Fruit fly (Drosophila melanogaster): ENCODE measurements around the gene Sgs3.
A peak's percentile ranks its signal among the peaks of the same experiment; 100 is the strongest.

Gene Sgs3

DNA sequence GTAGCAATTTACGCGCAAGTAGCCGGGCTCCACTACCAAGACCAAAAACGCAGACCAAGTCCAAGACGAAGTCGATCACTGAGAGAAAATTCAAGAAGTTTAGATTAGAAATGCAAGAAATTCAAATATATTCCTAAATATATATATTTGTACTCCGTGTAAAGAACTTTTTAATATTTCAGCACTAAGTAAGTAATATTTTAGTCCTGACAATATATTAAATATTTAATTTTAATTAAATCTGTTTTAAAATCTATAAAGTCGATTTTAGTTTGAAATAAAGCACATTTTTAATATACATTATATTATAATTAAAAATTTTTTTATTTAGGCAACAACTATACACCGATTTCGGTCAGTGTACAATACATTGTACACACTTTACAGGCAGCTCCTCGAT is 45.0 kb upstream of the Sgs3 start (continued):
- TF ChIP-seq phol (tag; optimal IDR thresholded peaks at IDR 0.05) = peak; percentile 45
- TF ChIP-seq gsb-n (tag; optimal IDR thresholded peaks at IDR 0.05) = peak; percentile 38
- peak; percentile 43; the same call in 1 of the 2 replicates for TF ChIP-seq CG6689 (GFP tag; IDR thresholded peaks at IDR 0.05)
- peak; percentile 19 for TF ChIP-seq CG15601 (tag; optimal IDR thresholded peaks at IDR 0.05)
- 0 out of 2 replicates have a peak, but pooled peaks have one; percentile 12 for TF ChIP-seq wor (GFP tag; IDR thresholded peaks at IDR 0.05)
- TF ChIP-seq CG10147 (GFP tag; optimal IDR thresholded peaks at IDR 0.05) = peak; percentile 18
- TF ChIP-seq ssp (GFP tag; IDR thresholded peaks at IDR 0.05) = 0 out of 2 replicates have a peak, but pooled peaks have one; percentile 16
- TF ChIP-seq Six4 (GFP tag; optimal IDR thresholded peaks at IDR 0.05) = no peak
- peak; percentile 21 for TF ChIP-seq tap (tag; optimal IDR thresholded peaks at IDR 0.05)
- TF ChIP-seq fd96Cb (tag; optimal IDR thresholded peaks at IDR 0.05) = peak; percentile 17
- TF ChIP-seq CG9727 (GFP tag; optimal IDR thresholded peaks at IDR 0.05) = peak; percentile 59
- TF ChIP-seq CG8924 (tag; optimal IDR thresholded peaks at IDR 0.05) = peak; percentile 61
- peak in 1 of 2 experiments; percentile 31 for TF ChIP-seq bsh (GFP tag; optimal IDR thresholded peaks at IDR 0.05)
- TF ChIP-seq PHDP (tag; optimal IDR thresholded peaks at IDR 0.05) = peak; percentile 45
- peak; percentile 72 for TF ChIP-seq CG11504 (tag; optimal IDR thresholded peaks at IDR 0.05)
- TF ChIP-seq D (optimal IDR thresholded peaks at IDR 0.05) = no peak
- peak; percentile 23 for TF ChIP-seq D (GFP tag; optimal IDR thresholded peaks at IDR 0.05)
- peak; percentile 67 for TF ChIP-seq CG2712 (tag; optimal IDR thresholded peaks at IDR 0.05)
- TF ChIP-seq eyg (GFP tag; optimal IDR thresholded peaks at IDR 0.05) = no peak
- peak; percentile 0 for TF ChIP-seq CG4424 (GFP tag; optimal IDR thresholded peaks at IDR 0.05)
- TF ChIP-seq Fer1 (GFP tag; optimal IDR thresholded peaks at IDR 0.05) = peak; percentile 43
- TF ChIP-seq CG13424 (tag; optimal IDR thresholded peaks at IDR 0.05) = peak; percentile 48
- TF ChIP-seq Deaf1 (tag; optimal IDR thresholded peaks at IDR 0.05) = peak; percentile 39
- peak; percentile 41 for TF ChIP-seq Blimp-1 (GFP tag; optimal IDR thresholded peaks at IDR 0.05)
- peak; percentile 74 for TF ChIP-seq CG7556 (GFP tag; optimal IDR thresholded peaks at IDR 0.05)
- TF ChIP-seq row (GFP tag; IDR thresholded peaks at IDR 0.05) = 0 out of 3 replicates have a peak, but pooled peaks have one; percentile 21
- TF ChIP-seq CG2678 (tag; optimal IDR thresholded peaks at IDR 0.05) = peak; percentile 71
- no peak for TF ChIP-seq Dfd (GFP tag; optimal IDR thresholded peaks at IDR 0.05)
- peak; percentile 45 for TF ChIP-seq lab (GFP tag; optimal IDR thresholded peaks at IDR 0.05)
- TF ChIP-seq CG15269 (tag; optimal IDR thresholded peaks at IDR 0.05) = peak; percentile 41
- peak; percentile 76 for TF ChIP-seq gem (tag; optimal IDR thresholded peaks at IDR 0.05)
- TF ChIP-seq cwo (GFP tag; optimal IDR thresholded peaks at IDR 0.05) = peak; percentile 14
- TF ChIP-seq CG9437 (GFP tag; optimal IDR thresholded peaks at IDR 0.05) = peak; percentile 49
- TF ChIP-seq Camta (GFP tag; optimal IDR thresholded peaks at IDR 0.05) = no peak
- TF ChIP-seq ems (GFP tag; optimal IDR thresholded peaks at IDR 0.05) = no peak
- no peak for TF ChIP-seq HLH4C (GFP tag; IDR thresholded peaks at IDR 0.05; ENCODE audit: partially characterized antibody)
- TF ChIP-seq Dip2 (GFP tag; IDR thresholded peaks at IDR 0.05) = no peak
- TF ChIP-seq CG18599 (GFP tag; optimal IDR thresholded peaks at IDR 0.05) = peak; percentile 49
- no peak for TF ChIP-seq ash1 (GFP tag; optimal IDR thresholded peaks at IDR 0.05)
- TF ChIP-seq CG10274 (GFP tag; optimal IDR thresholded peaks at IDR 0.05) = no peak
- 0 out of 2 replicates have a peak, but pooled peaks have one; percentile 22 for TF ChIP-seq Ptx1 (GFP tag; IDR thresholded peaks at IDR 0.05)
- peak; percentile 39 for TF ChIP-seq D19A (tag; optimal IDR thresholded peaks at IDR 0.05)
- peak; percentile 28 for TF ChIP-seq CG10209 (GFP tag; optimal IDR thresholded peaks at IDR 0.05)
- TF ChIP-seq Ets65A (GFP tag) = peak; percentile 46
- TF ChIP-seq twi (tag; optimal IDR thresholded peaks at IDR 0.05) = no peak
- TF ChIP-seq CG14710 (tag; optimal IDR thresholded peaks at IDR 0.05) = peak; percentile 38
- TF ChIP-seq Oli (tag; optimal IDR thresholded peaks at IDR 0.05) = peak; percentile 9
- TF ChIP-seq slbo (GFP tag; IDR thresholded peaks at IDR 0.05) = peak; percentile 34; the same call in 1 of the 2 replicates
- peak; percentile 12 for TF ChIP-seq unpg (GFP tag; optimal IDR thresholded peaks at IDR 0.05)

Data from whole organism, embryonic.